Fruit fly (Drosophila melanogaster) ovary, adult (tissue): Measurements from ENCODE around the gene Hipk.

Experiments
- CG17801 ChIP-seq: fragments of 200-800 bp; optimal IDR thresholded peaks from 2 replicates; lab custom pipeline; 2019; ENCODE audit warnings: missing biosample characterization, mild to moderate bottlenecking, missing genetic modification characterization, moderate library complexity; ENCODE audit not compliant: partially characterized antibody

The Hipk gene

dm6 chr3L:609163-609562, 66.3 kb downstream of the Hipk start:
- no peak for TF ChIP-seq CG17801 (GFP tag; lab: Kevin White, UChicago)

DNA sequence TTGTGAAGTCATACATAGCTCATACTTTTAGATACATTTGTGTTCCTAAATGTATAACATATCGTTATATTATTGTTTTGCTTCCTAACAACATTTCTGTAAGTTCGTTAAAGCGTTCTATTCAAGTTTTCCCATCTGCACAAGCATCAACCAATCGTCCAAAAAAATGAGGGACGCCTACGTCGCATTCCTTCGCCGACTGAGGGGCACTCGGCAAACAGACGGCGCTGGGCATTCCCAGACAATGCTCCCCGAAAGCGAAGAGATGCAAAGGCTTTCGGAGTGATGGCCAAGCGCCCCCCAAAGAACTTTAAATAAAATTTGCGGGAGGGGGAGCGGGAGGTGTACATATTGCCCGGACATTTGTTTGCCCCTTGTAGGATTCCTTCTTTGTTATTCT, 67.9 kb downstream of the Hipk start:
- no peak for TF ChIP-seq CG17801 (GFP tag; lab: Kevin White, UChicago)

DNA sequence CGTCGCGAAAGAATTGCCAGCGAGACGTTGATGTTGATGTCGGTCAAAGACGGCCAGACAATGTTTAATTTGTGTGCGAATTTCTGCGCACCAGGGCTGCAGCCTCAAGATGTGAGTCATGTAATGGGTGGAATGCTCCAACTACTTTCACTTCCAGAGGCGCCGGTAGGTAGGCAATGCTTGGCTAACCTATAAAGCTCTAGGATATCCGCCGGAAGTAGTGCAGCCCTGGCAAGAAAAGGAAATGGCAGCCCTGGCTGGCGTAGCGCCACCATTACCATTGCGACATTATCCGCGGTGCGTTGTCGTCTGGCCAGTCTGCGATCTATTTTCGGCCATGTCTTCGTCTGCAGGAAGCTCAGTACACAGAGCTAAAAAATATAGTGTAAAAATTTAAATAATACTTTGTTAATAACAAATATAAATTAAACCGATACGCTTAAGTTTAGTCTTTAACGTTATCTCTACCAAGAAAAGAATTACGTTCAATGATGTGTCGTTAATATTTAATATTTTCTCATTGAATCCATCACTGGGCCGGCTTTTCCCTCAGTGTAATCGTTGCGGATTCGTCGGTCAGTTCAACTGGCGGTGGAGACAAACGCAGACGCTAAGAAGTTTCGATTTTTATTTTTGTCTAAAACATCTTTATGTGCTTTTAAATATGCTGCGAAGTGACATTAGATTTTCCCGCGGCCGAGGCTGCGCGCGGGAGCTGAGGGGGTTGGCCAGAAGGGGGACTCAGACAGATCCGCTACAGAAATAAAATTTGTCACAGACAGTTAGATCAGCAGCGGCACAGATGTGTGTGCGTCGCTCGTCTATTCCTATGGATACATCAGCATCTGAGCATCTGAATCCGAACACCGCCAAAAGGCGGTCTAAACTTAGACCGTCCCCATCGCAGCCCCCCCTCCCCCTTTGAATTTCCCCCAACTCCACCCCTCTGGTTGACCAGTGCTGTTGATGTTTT, 69.1 kb downstream of the Hipk start:
- TF ChIP-seq CG17801 (GFP tag; lab: Kevin White, UChicago): no peak

DNA sequence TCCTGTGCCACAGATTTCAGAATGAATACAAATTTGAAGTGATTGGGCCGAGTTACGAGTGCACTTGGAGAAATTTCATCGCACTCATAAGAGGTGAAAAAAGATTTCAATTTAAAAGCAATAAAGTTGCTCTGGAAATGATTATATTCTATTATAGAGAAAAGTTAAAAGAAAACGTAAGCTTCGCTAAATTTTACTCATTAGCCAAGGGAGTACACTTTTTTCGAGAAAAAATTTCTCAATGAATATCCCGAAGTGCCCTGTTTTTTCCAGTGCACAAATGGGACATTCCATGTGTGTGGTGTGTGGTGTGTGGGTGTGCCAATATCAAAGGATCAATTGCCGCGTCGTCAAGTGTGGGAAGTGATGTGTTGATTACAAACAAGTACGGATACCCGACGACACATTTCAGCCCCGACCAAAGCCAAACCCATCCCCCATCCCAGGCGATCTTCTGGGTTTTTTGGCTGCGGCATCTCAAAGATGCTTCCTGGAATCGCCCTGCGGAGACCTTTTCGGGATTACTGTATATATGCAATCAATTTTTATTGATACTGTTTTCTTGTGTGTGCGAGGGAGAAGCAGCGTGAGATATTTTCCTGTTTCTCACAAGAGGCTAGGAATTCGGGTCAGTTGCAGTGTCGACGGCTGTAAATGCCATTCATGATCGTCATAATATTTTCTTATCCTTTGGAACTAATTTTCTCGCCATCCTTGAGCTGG, 70.9 kb downstream of the Hipk start:
- TF ChIP-seq CG17801 (GFP tag; lab: Kevin White, UChicago): no peak

DNA sequence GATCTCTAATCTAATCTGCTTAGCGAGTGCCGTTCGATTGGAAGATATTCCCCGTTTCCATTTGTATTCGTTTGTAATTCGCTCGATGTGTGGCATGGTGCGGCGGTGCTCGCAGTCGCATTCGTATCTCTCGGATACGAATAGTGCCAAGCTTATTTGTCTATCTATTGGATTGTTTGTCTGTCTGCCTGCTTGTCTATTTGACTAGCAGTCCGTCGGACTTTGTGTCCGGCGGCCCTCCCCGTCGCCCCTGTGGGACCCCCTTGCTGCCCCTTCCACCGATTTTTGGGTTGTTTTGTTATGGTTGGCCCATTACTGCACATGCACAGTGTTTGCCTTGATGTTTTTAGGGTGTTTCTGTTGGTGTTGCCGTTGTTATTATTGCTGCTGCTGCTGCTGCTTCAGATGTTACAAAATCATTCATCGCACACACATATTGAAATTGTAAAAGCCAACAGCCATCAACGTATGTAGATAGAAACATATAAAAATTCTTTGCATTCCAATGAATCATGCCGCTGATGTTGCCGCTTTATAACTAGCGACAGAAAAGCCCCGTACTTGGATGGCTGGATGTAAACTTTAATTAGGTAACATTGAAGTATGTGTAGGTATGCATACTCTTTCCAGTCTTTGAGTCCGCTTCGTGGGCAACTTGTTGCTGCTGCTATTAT, 72.0 kb downstream of the Hipk start:
- TF ChIP-seq CG17801 (GFP tag; lab: Kevin White, UChicago): no peak

DNA sequence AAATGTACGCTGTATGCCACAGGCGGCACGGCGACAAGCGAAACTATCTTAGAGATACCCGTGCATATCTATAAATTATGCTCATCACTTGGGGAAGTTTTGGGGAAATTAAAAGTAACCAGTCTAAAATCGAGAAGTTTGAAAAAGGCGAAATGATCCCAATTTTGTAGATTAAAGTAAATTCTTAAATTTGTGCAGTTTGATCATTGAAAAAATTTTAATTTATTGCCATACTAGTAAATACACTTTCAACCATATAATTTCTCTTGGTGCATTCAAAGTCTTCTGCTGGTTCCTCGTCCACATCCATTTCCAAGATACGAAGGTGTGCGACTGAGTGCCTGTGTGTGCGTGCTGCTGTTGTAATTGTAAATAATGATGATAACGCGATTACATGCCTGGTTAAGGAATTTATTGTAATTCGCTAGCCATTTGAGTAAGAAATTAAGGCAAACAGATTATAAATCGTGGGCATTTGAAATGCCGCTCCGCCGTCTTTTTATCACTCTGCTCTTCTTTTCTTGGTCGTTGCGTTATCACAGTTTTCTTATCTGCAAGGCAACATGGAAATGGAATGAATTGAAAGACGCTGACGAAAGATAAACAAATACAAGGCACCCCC, 72.7 kb downstream of the Hipk start:
- no peak for TF ChIP-seq CG17801 (GFP tag; lab: Kevin White, UChicago)

DNA sequence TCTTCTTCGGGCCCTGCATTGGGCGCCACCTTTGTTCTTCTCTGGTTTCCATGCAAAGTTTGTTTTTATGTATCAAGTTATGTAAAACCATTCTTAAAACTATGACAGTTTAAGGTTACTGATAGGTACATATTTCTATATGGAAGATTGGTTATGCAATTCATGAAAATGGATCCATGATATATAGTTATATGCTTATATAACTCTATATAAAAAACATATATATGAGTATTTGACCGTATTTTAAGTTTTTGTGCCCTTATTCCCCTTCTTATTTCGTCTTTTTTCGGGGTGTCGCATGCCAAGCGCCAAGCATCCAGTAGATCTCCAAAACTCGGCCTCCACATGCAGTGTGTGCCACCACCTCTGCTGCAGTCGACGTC, 73.2 kb downstream of the Hipk start:
- TF ChIP-seq CG17801 (GFP tag; lab: Kevin White, UChicago): no peak

DNA sequence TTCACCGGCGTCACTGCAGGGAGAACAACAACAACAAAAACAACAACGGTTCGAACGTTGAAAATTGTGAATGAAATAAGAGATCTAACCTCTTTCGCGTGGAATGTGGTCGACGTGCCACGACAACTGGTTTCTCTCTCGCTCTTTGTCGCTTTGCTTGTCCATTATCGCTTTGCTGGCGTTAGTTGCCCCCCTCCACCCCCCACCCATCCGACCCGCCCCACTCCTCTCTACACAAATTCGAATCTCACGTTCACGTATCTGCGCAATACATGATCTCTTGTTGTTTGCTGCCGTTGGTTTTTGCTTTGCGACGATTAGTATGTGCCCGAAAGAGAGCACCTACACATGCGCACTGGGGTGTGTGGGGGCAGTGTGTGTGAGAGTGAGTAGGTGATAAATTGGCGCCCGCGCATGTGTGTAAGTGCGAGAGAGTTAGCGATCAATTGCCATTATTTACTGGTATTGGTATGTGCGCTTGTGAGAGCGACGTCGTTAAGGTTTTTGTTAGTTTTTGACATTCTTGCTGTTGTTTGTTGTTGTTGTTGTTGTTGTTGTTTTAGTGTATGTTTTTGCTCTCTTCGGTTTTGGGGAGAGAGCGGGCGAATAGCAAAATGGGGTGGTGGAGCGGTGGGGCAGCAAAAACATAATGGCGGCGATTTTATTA, 73.8 kb downstream of the Hipk start:
- peak; percentile 12 for TF ChIP-seq CG17801 (GFP tag; lab: Kevin White, UChicago)

DNA sequence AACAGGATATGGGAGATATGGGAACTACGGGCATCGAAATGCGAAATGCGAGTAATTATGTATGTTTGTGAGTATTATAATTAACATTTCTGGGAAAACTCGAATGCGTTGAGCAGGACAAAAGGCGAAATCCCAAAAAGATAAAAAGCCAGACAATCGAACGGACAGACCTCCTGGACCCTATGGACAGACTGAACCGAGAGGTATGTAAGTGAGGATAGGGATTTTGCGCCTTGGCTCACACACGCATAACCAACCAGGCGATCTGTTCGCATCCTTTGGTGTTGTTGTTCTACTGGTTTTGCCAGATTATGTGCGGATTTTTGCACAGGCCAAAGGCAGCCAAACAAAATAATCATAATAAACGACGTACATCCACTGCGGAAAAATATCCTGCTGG, 75.1 kb downstream of the Hipk start:
- no peak for TF ChIP-seq CG17801 (GFP tag; lab: Kevin White, UChicago)

- TF ChIP-seq CG17801 (GFP tag; lab: Kevin White, UChicago): no peak
These were observed 75.8 kb downstream of the Hipk start for dm6 chr3L:618347-619272.

DNA sequence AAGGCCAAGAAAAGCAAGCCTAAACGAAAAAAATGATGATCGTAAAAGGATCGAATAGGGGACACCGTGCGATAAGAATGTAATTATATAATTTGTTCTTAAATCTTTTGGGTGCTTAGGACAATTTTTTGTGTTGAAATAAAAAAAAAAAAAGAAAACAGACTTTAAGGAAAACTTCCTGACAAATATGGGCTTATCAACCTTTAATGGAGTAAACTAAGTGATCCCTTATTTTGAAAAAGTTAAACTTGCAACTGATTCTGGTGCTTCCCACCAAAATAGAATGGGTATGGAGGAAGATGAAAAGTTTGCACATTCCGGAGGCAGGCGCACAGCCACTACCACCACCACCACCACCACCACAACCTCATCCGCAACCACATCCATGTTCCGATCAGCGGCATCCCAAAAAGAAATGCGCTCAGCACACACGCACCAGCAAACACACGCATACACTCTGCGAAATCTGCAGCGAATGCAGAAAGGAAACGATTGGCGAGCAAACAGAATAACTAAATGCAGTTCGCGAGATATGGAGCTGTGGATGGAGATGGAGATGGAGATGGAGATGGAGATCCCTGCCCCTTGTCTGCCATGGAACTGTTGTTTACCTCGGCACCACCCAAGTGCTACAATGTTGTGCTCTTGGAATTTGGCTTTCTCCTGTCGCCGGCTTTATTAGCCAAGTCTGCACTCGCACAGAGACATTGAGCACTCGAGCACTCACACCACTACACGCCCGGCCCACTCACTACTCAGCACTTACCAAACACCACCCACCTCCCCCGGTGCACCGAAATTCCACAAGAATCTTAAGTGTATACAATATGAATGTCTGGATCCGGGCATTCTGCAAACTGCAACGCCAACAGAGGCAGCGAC, 76.8 kb downstream of the Hipk start:
- no peak for TF ChIP-seq CG17801 (GFP tag; lab: Kevin White, UChicago)
